Worm (Caenorhabditis elegans) whole organism, early embryonic: ENCODE results near the gene R10E8.2.

ENCODE experiments used
- ama-1 ChIP-seq: fragments of 150-350 bp; optimal IDR thresholded peaks from 2 replicates; lab custom pipeline; 2014
- ets-7 ChIP-seq: sonication (generic microtip); optimal IDR thresholded peaks from 2 replicates; lab custom pipeline; 2016; ENCODE audit warnings: missing genotype, missing genetic modification characterization, missing compliant biosample characterization
- flt-1 ChIP-seq: fragments of 200-800 bp; sonication (Bioruptor generic); IDR thresholded peaks from 2 replicates; pipeline ENCODE4 v1.3.6; 2022; ENCODE audit warnings: missing genetic modification characterization, missing compliant biosample characterization
- hmbx-1 ChIP-seq: sonication (generic microtip); optimal IDR thresholded peaks from 2 replicates; lab custom pipeline; 2016; ENCODE audit warnings: mild to moderate bottlenecking, missing genetic modification characterization, missing compliant biosample characterization
- pes-1 ChIP-seq: fragments of 200-800 bp; sonication (Bioruptor generic); IDR thresholded peaks from 2 replicates; pipeline ENCODE4 v1.3.6; 2022; ENCODE audit warnings: missing genetic modification reagents, missing genetic modification characterization, missing compliant biosample characterization
- tbx-37 ChIP-seq: fragments of 200-800 bp; sonication (Bioruptor generic); conservative IDR thresholded peaks from 2 replicates; pipeline ENCODE4 v1.3.6; 2022; ENCODE audit warnings: missing genetic modification reagents, missing genetic modification characterization, missing compliant biosample characterization

- TF ChIP-seq hmbx-1 (tag; lab: Kevin White, UChicago) = no peak
- TF ChIP-seq ets-7 = no peak
- TF ChIP-seq flt-1 = no peak
- no peak for TF ChIP-seq ama-1 (lab: Kevin White, UChicago)
- TF ChIP-seq tbx-37 (GFP tag; lab: Robert Waterston, UW) = no peak
- no peak for TF ChIP-seq pes-1 (GFP tag; lab: Robert Waterston, UW)
Measured at ce11 chrV:18243227-18243626, 10.4 kb upstream of the R10E8.2 start.
